Worm (Caenorhabditis elegans) whole organism, late embryonic: ENCODE data around the gene grl-18.

Experiments used
- C08G9.2 ChIP-seq: sonication (generic microtip); optimal IDR thresholded peaks from 2 replicates; lab custom pipeline; 2016; ENCODE audit warnings: mild to moderate bottlenecking, missing genetic modification characterization, moderate library complexity, missing compliant biosample characterization
- F13H6.1 ChIP-seq: sonication (generic microtip); optimal IDR thresholded peaks from 2 replicates; lab custom pipeline; 2016; ENCODE audit warnings: missing genetic modification characterization, missing compliant biosample characterization
- ama-1 ChIP-seq: fragments of 150-350 bp; optimal IDR thresholded peaks from 2 replicates; lab custom pipeline; 2014
- ceh-18 ChIP-seq: sonication (generic microtip); optimal IDR thresholded peaks from 2 replicates; lab custom pipeline; 2016; ENCODE audit warnings: missing genetic modification characterization, missing compliant biosample characterization
- ceh-19 ChIP-seq: fragments of 200-800 bp; sonication (Bioruptor generic); optimal IDR thresholded peaks from 2 replicates; lab custom pipeline; 2018; ENCODE audit warnings: mild to moderate bottlenecking, missing genetic modification characterization, missing compliant biosample characterization
- ceh-2 ChIP-seq: sonication (generic microtip); optimal IDR thresholded peaks from 2 replicates; lab custom pipeline; 2016; ENCODE audit warnings: missing genotype, missing genetic modification characterization, missing compliant biosample characterization
- ceh-48 ChIP-seq: sonication (generic microtip); optimal IDR thresholded peaks from 2 replicates; lab custom pipeline; 2016; ENCODE audit warnings: missing genetic modification characterization, inconsistent platforms, missing compliant biosample characterization
- ceh-6 ChIP-seq: fragments of 200-800 bp; sonication (Bioruptor generic); optimal IDR thresholded peaks from 2 replicates; lab custom pipeline; 2018; ENCODE audit warnings: mild to moderate bottlenecking, missing genetic modification characterization, missing compliant biosample characterization
- ceh-9 ChIP-seq: sonication (generic microtip); optimal IDR thresholded peaks from 2 replicates; lab custom pipeline; 2016; ENCODE audit warnings: mild to moderate bottlenecking, missing genetic modification characterization, inconsistent platforms, missing compliant biosample characterization
- dmd-4 ChIP-seq: sonication (generic microtip); optimal IDR thresholded peaks from 2 replicates; lab custom pipeline; 2016; ENCODE audit warnings: borderline replicate concordance, missing genetic modification characterization, missing compliant biosample characterization
- elt-2 ChIP-seq: sonication (generic microtip); optimal IDR thresholded peaks from 2 replicates; lab custom pipeline; 2016; ENCODE audit warnings: missing genetic modification reagents, missing genetic modification characterization, missing compliant biosample characterization
- fax-1 ChIP-seq: sonication (generic microtip); optimal IDR thresholded peaks from 2 replicates; lab custom pipeline; 2016; ENCODE audit warnings: missing genotype, missing genetic modification characterization, missing compliant biosample characterization
- nfya-1 ChIP-seq: sonication (generic microtip); optimal IDR thresholded peaks from 2 replicates; lab custom pipeline; 2017; ENCODE audit warnings: missing genetic modification characterization, mild to moderate bottlenecking, missing compliant biosample characterization, antibody characterized with exemption, moderate library complexity
- pag-3 ChIP-seq: sonication (generic microtip); optimal IDR thresholded peaks from 2 replicates; lab custom pipeline; 2016; ENCODE audit warnings: missing compliant biosample characterization, missing genetic modification characterization, borderline replicate concordance
- pat-9 ChIP-seq: fragments of 200-800 bp; sonication (Bioruptor generic); optimal IDR thresholded peaks from 2 replicates; lab custom pipeline; 2018; ENCODE audit warnings: mild to moderate bottlenecking, missing genetic modification characterization, moderate library complexity, missing compliant biosample characterization
- sox-2 ChIP-seq: fragments of 200-800 bp; sonication (Bioruptor generic); IDR thresholded peaks from 2 replicates; pipeline ENCODE4 v1.3.6; 2022; ENCODE audit warnings: missing genetic modification reagents, missing genetic modification characterization, missing compliant biosample characterization

The grl-18 gene

DNA sequence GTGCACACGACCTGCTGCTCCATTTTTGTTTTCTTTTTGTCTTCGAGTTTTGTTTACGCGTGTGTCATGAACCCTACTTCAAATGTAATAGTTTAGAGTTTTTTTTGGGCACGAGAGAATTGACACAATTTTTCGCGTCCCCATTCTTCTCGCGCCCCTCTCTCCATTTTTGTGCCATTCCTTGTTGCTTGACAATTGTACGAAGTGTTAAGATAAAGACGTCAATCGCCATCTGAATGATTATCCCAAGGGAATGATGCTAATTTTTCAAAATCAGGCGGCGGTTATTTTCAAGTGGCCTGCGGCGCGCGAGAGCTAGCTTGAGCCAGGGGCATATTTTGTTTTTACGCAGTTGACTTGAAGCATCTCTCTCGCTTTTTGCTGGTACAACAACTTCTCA lies 46.3 kb downstream of the grl-18 start:
- TF ChIP-seq pag-3 (tag; lab: Kevin White, UChicago): no peak
- TF ChIP-seq dmd-4 (tag; lab: Kevin White, UChicago): no peak
- no peak for TF ChIP-seq ceh-18 (tag; lab: Kevin White, UChicago)
- no peak for TF ChIP-seq ama-1
- TF ChIP-seq F13H6.1 (tag; lab: Kevin White, UChicago): no peak
- no peak for TF ChIP-seq ceh-9 (tag; lab: Kevin White, UChicago)
- TF ChIP-seq elt-2 (tag; lab: Kevin White, UChicago): no peak

DNA sequence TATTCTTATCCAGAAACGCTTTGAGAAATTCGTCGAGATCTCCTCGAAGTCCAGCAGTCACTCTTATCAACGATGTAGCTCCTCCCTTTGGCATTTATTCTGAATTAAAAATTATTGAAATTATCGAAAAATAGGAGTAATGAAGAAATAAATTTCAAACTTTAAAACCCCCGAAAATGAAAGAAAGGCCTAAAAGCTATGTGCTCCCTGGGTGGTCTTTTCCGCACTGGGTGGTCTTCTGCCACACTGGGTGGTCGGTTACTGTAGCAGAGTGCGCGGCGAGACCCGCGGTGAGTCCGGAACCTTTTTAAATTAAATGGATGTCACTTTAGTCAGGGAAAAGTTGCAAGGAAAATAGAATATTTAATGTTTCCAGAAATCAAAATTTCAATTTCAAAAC lies 49.6 kb downstream of the grl-18 start, which contains the start of gene snpc-1.3:
snpc-1.3 (minus strand) TSS at position 101 of the 400 bp plus-strand sequence.
- TF ChIP-seq ceh-2 (tag; lab: Kevin White, UChicago): no peak
- no peak for TF ChIP-seq pat-9 (tag; lab: Kevin White, UChicago)
- no peak for TF ChIP-seq fax-1 (tag; lab: Kevin White, UChicago)
- no peak for TF ChIP-seq ceh-9 (tag; lab: Kevin White, UChicago)
- no peak for TF ChIP-seq ceh-6 (GFP tag; lab: Kevin White, UChicago)
- TF ChIP-seq ceh-19 (GFP tag; lab: Kevin White, UChicago): no peak
- no peak for TF ChIP-seq ceh-48 (tag; lab: Kevin White, UChicago)
- no peak for TF ChIP-seq sox-2 (GFP tag; lab: Robert Waterston, UW)
- no peak for TF ChIP-seq nfya-1 (tag; lab: Kevin White, UChicago)
- no peak for TF ChIP-seq C08G9.2 (tag; lab: Kevin White, UChicago)
